Fruit fly (Drosophila melanogaster) S2 (cell line): ENCODE measurements around the gene CG11581.

Experiments
- CG8478 ChIP-seq: fragments of >200 bp; optimal IDR thresholded peaks from 2 replicates; lab custom pipeline; 2018
- CTCF ChIP-seq, 2 experiments: fragments of >200 bp; optimal IDR thresholded peaks; 2 replicates each; lab custom pipeline; 2018

DNA sequence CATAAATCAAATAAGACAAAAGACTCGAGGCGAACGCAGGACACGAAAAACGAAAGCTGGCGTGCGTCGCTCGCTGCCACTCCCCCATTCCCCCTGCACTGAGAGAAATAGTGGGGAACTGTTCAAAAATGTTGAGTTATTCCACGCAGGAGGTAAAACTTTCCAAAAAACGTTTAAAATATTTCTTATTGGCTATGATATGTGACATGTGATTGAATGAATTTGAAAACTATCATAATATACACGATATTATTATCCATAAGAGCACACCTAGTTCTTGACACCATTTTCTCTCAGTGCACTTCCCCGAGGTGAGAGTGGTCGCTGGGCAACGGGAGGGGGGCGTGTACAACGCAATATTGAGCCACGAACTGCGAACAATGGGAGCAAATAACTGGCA, 42.8 kb upstream of the CG11581 start:
- TF ChIP-seq CTCF (optimal IDR thresholded peaks at IDR 0.05; lab: Kevin White, UChicago) (no peak), CG8478 (lab: Kevin White, UChicago) (no peak)
